Worm (Caenorhabditis elegans) whole organism, mixed stage, embryonic: ENCODE measurements around the gene sre-41.

Experiments used
- blmp-1 ChIP-seq: fragments of 150-350 bp; optimal IDR thresholded peaks from 2 replicates; lab custom pipeline; 2014; ENCODE audit warnings: missing biosample characterization, missing genetic modification characterization
- nhr-28 ChIP-seq: fragments of 150-350 bp; optimal IDR thresholded peaks from 2 replicates; lab custom pipeline; 2014; ENCODE audit warnings: missing biosample characterization, missing genetic modification characterization
- pha-4 ChIP-seq: fragments of 150-350 bp; optimal IDR thresholded peaks from 2 replicates; lab custom pipeline; 2018; ENCODE audit warnings: missing biosample characterization, missing genetic modification reagents, missing genetic modification characterization
- snpc-4 ChIP-seq: fragments of 150-350 bp; optimal IDR thresholded peaks from 2 replicates; lab custom pipeline; 2014; ENCODE audit warnings: missing biosample characterization, missing genetic modification characterization
- unc-62 ChIP-seq: fragments of 150-350 bp; optimal IDR thresholded peaks from 2 replicates; lab custom pipeline; 2014; ENCODE audit warnings: missing biosample characterization, missing genetic modification reagents, missing genetic modification characterization

- TF ChIP-seq pha-4 (tag; lab: Kevin White, UChicago) (no peak), blmp-1 (no peak), nhr-28 (tag; lab: Kevin White, UChicago) (no peak), snpc-4 (no peak), unc-62 (GFP tag; lab: Kevin White, UChicago) (no peak)
Measured at ce11 chrII:12378793-12379192, 9.3 kb upstream of the sre-41 start.
